Worm (Caenorhabditis elegans) whole organism, early embryonic: Measurements from ENCODE around the gene sam-10.

Experiments used
- B0310.2 ChIP-seq: sonication (generic microtip); optimal IDR thresholded peaks from 2 replicates; lab custom pipeline; 2016; ENCODE audit warnings: mild to moderate bottlenecking, missing genetic modification characterization, missing compliant biosample characterization
- F13C5.2 ChIP-seq: sonication (generic microtip); optimal IDR thresholded peaks from 2 replicates; lab custom pipeline; 2017; ENCODE audit warnings: mild to moderate bottlenecking, missing genetic modification characterization, inconsistent platforms, missing compliant biosample characterization
- ama-1 ChIP-seq: fragments of 150-350 bp; optimal IDR thresholded peaks from 2 replicates; lab custom pipeline; 2014
- ceh-13 ChIP-seq: fragments of 200-800 bp; sonication (Bioruptor generic); optimal IDR thresholded peaks from 2 replicates; lab custom pipeline; 2018; ENCODE audit warnings: mild to moderate bottlenecking, missing genetic modification characterization, missing compliant biosample characterization
- ceh-36 ChIP-seq: sonication (generic microtip); optimal IDR thresholded peaks from 2 replicates; lab custom pipeline; 2016; ENCODE audit warnings: missing genetic modification characterization, inconsistent platforms, missing compliant biosample characterization
- ets-7 ChIP-seq: sonication (generic microtip); optimal IDR thresholded peaks from 2 replicates; lab custom pipeline; 2016; ENCODE audit warnings: missing genotype, missing genetic modification characterization, missing compliant biosample characterization
- flt-1 ChIP-seq: fragments of 200-800 bp; sonication (Bioruptor generic); IDR thresholded peaks from 2 replicates; pipeline ENCODE4 v1.3.6; 2022; ENCODE audit warnings: missing genetic modification characterization, missing compliant biosample characterization
- hmbx-1 ChIP-seq: sonication (generic microtip); optimal IDR thresholded peaks from 2 replicates; lab custom pipeline; 2016; ENCODE audit warnings: mild to moderate bottlenecking, missing genetic modification characterization, missing compliant biosample characterization
- hmg-4 ChIP-seq: fragments of 200-800 bp; sonication (Bioruptor generic); optimal IDR thresholded peaks from 2 replicates; lab custom pipeline; 2018; ENCODE audit warnings: mild to moderate bottlenecking, missing genetic modification characterization, missing compliant biosample characterization
- hnd-1 ChIP-seq: sonication (generic microtip); optimal IDR thresholded peaks from 2 replicates; lab custom pipeline; 2016; ENCODE audit warnings: missing genetic modification characterization, missing compliant biosample characterization
- pes-1 ChIP-seq: fragments of 200-800 bp; sonication (Bioruptor generic); IDR thresholded peaks from 2 replicates; pipeline ENCODE4 v1.3.6; 2022; ENCODE audit warnings: missing genetic modification reagents, missing genetic modification characterization, missing compliant biosample characterization
- scrt-1 ChIP-seq: fragments of 200-800 bp; sonication (Bioruptor generic); IDR thresholded peaks from 2 replicates; pipeline ENCODE4 v1.3.6; 2022; ENCODE audit warnings: missing genetic modification characterization, missing compliant biosample characterization
- sea-1 ChIP-seq: fragments of 200-800 bp; sonication (Bioruptor generic); conservative IDR thresholded peaks from 2 replicates; pipeline ENCODE4 v1.3.6; 2022; ENCODE audit warnings: missing genetic modification characterization, missing compliant biosample characterization
- tra-4 ChIP-seq: sonication (generic microtip); optimal IDR thresholded peaks from 2 replicates; lab custom pipeline; 2017; ENCODE audit warnings: missing genetic modification characterization, missing compliant biosample characterization

DNA sequence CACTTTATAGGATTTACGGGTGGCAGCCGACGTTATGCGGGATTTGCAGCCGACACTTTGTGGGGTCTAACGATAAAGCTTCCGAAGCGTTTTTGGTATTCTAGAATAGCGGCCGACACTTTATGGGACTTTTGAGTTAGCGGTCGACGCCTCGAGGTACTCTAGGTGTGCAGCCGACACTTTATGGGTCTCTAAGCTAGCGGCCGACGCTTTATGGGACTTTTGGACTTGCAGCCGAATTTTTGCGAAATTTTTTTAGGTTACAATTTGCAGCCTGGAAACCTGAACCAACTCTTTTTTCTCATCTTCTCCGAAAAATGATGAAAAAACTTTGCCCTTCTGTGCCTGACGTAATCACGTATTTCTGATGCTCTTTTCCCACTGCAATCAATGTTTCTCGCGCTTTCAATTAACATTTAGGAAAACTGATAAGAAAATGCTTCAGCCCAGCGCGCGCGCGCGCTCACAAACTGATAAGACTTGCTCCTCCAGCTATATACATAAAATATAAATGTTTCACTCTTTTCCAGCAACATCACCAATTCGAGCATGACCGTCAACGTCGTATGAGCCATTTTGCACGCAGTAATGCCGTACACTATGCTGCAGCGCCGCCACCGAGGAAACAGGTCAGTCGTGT, 31.0 kb downstream of the sam-10 start:
- TF ChIP-seq hmbx-1 (tag; lab: Kevin White, UChicago), result no peak
- TF ChIP-seq ama-1, result no peak
- TF ChIP-seq flt-1, result no peak
- no peak for TF ChIP-seq tra-4 (tag; lab: Kevin White, UChicago)
- no peak for TF ChIP-seq ceh-13 (GFP tag; lab: Kevin White, UChicago)
- no peak for TF ChIP-seq ets-7
- TF ChIP-seq hnd-1 (tag; lab: Kevin White, UChicago), result no peak
- TF ChIP-seq sea-1, result no peak
- no peak for TF ChIP-seq scrt-1 (GFP tag; lab: Robert Waterston, UW)
- TF ChIP-seq pes-1 (GFP tag; lab: Robert Waterston, UW), result no peak
- TF ChIP-seq hmg-4 (GFP tag; lab: Kevin White, UChicago), result no peak
- TF ChIP-seq B0310.2, result no peak
- no peak for TF ChIP-seq ceh-36 (tag; lab: Kevin White, UChicago)
- TF ChIP-seq F13C5.2, result no peak
